Fruit fly (Drosophila melanogaster) whole organism, embryonic: ENCODE results near the gene Root.
A peak's percentile ranks its signal among the peaks of the same experiment; 100 is the strongest.

ENCODE experiments used
- BEAF-32 ChIP-seq: fragments of 200-800 bp; sonication (Bioruptor generic); optimal IDR thresholded peaks from 3 replicates; lab custom pipeline; 2017; ENCODE audit warnings: missing biosample characterization, missing genetic modification characterization, mild to moderate bottlenecking, moderate library complexity, missing genetic modification reagents
- CG1024 ChIP-seq: fragments of 200-800 bp; sonication (Bioruptor generic); IDR thresholded peaks from 2 replicates; pipeline ENCODE4 v1.3.6; 2022; ENCODE audit warnings: missing biosample characterization, missing genetic modification characterization
- CG10321 ChIP-seq: fragments of 200-800 bp; sonication (Bioruptor generic); IDR thresholded peaks from 2 replicates; pipeline ENCODE4 v1.3.6; 2022; ENCODE audit warnings: missing biosample characterization, missing genetic modification characterization
- CG11456 ChIP-seq: fragments of 200-800 bp; sonication (Bioruptor generic); IDR thresholded peaks from 3 replicates; pipeline ENCODE4 v1.3.6; 2022; ENCODE audit warnings: missing biosample characterization, missing genetic modification characterization
- CG11560 ChIP-seq: fragments of 200-800 bp; sonication (Bioruptor generic); IDR thresholded peaks from 3 replicates; pipeline ENCODE4 v1.3.6; 2022; ENCODE audit warnings: missing biosample characterization, missing genetic modification characterization
- CG12219 ChIP-seq: fragments of 200-800 bp; sonication (Bioruptor generic); optimal IDR thresholded peaks from 3 replicates; lab custom pipeline; 2018; ENCODE audit warnings: missing biosample characterization, mild to moderate bottlenecking, missing genetic modification characterization
- CG13287 ChIP-seq: fragments of 200-800 bp; sonication (Bioruptor generic); IDR thresholded peaks from 2 replicates; pipeline ENCODE4 v1.3.6; 2022; ENCODE audit warnings: missing biosample characterization, missing genetic modification characterization; ENCODE audit not compliant: partially characterized antibody
- CG16779 ChIP-seq: fragments of 200-800 bp; sonication (Bioruptor generic); IDR thresholded peaks from 2 replicates; pipeline ENCODE4 v1.3.6; 2022; ENCODE audit warnings: missing biosample characterization, missing genetic modification characterization
- CG17802 ChIP-seq: fragments of 200-800 bp; sonication (Bioruptor generic); optimal IDR thresholded peaks from 2 replicates; lab custom pipeline; 2018; ENCODE audit warnings: missing biosample characterization, mild to moderate bottlenecking, missing genetic modification characterization, moderate library complexity
- CG2129 ChIP-seq: fragments of 200-800 bp; sonication (Bioruptor generic); IDR thresholded peaks from 2 replicates; pipeline ENCODE4 v1.3.6; 2022; ENCODE audit warnings: missing biosample characterization, missing genetic modification characterization; ENCODE audit not compliant: partially characterized antibody
- CG2712 ChIP-seq: fragments of 200-800 bp; optimal IDR thresholded peaks from 3 replicates; lab custom pipeline; 2019; ENCODE audit warnings: missing biosample characterization, mild to moderate bottlenecking, missing genetic modification characterization, moderate library complexity
- CG30020 ChIP-seq: fragments of 200-800 bp; optimal IDR thresholded peaks from 2 replicates; lab custom pipeline; 2019; ENCODE audit warnings: missing biosample characterization, mild to moderate bottlenecking, missing genetic modification characterization, moderate library complexity
- CG4854 ChIP-seq: fragments of 200-800 bp; sonication (Bioruptor generic); optimal IDR thresholded peaks from 2 replicates; lab custom pipeline; 2016; ENCODE audit warnings: missing biosample characterization, missing genetic modification characterization, inconsistent platforms
- CG7357 ChIP-seq: fragments of 200-800 bp; sonication (Bioruptor generic); IDR thresholded peaks from 3 replicates; pipeline ENCODE4 v1.3.6; 2022; ENCODE audit warnings: missing biosample characterization, missing genetic modification characterization
- CG8944 ChIP-seq: fragments of 200-800 bp; sonication (Bioruptor generic); optimal IDR thresholded peaks from 3 replicates; lab custom pipeline; 2016; ENCODE audit warnings: missing biosample characterization, missing genetic modification characterization
- CG9797 ChIP-seq: fragments of 200-800 bp; sonication (Bioruptor generic); optimal IDR thresholded peaks from 3 replicates; lab custom pipeline; 2018; ENCODE audit warnings: missing biosample characterization, mild to moderate bottlenecking, missing genetic modification characterization
- D ChIP-seq, 2 experiments: fragments of 200-800 bp in 1 of 2; fragments of >200 bp in 1 of 2; sonication (Bioruptor generic) in 1 of 2; optimal IDR thresholded peaks; 2 replicates in 1 of 2; 3 replicates in 1 of 2; lab custom pipeline; 2017; ENCODE audit warnings: mild to moderate bottlenecking in 1 of 2, missing biosample characterization in 1 of 2, missing genetic modification characterization in 1 of 2, missing genetic modification reagents in 1 of 2
- D19B ChIP-seq: fragments of 200-800 bp; sonication (Bioruptor generic); optimal IDR thresholded peaks from 2 replicates; lab custom pipeline; 2017; ENCODE audit warnings: missing biosample characterization, mild to moderate bottlenecking, missing genetic modification characterization
- E2f1 ChIP-seq: fragments of 200-800 bp; sonication (Bioruptor generic); IDR thresholded peaks from 2 replicates; pipeline ENCODE4 v1.3.6; 2022; ENCODE audit warnings: missing biosample characterization, missing genetic modification characterization
- Elba2 ChIP-seq: fragments of 200-800 bp; sonication (Bioruptor generic); optimal IDR thresholded peaks from 3 replicates; lab custom pipeline; 2016; ENCODE audit warnings: missing biosample characterization, missing genetic modification characterization
- Hsf ChIP-seq: fragments of 200-800 bp; sonication (Bioruptor generic); optimal IDR thresholded peaks from 3 replicates; lab custom pipeline; 2016; ENCODE audit warnings: missing biosample characterization, missing genetic modification characterization
- Lpt ChIP-seq: fragments of >200 bp; optimal IDR thresholded peaks from 2 replicates; lab custom pipeline; 2018; ENCODE audit warnings: missing biosample characterization, missing genetic modification characterization
- MTF-1 ChIP-seq: fragments of 200-800 bp; sonication (Bioruptor generic); optimal IDR thresholded peaks from 2 replicates; lab custom pipeline; 2018; ENCODE audit warnings: missing biosample characterization, mild to moderate bottlenecking, missing genetic modification characterization, borderline replicate concordance
- Rfx ChIP-seq: fragments of 200-800 bp; sonication (Bioruptor generic); IDR thresholded peaks from 2 replicates; pipeline ENCODE4 v1.3.6; 2022; ENCODE audit warnings: missing biosample characterization, missing genetic modification characterization
- Taf1 ChIP-seq: fragments of 200-800 bp; sonication (Bioruptor generic); IDR thresholded peaks from 2 replicates; pipeline ENCODE4 v1.3.6; 2022; ENCODE audit warnings: missing biosample characterization, missing genetic modification characterization
- Xbp1 ChIP-seq: fragments of 200-800 bp; sonication (Bioruptor generic); optimal IDR thresholded peaks from 3 replicates; lab custom pipeline; 2016; ENCODE audit warnings: missing biosample characterization, mild to moderate bottlenecking, missing genetic modification characterization
- ash1 ChIP-seq: fragments of 200-800 bp; sonication (Bioruptor generic); optimal IDR thresholded peaks from 2 replicates; lab custom pipeline; 2018; ENCODE audit warnings: missing biosample characterization, mild to moderate bottlenecking, missing genetic modification characterization
- bbx ChIP-seq: fragments of 200-800 bp; sonication (Bioruptor generic); IDR thresholded peaks from 2 replicates; pipeline ENCODE4 v1.3.6; 2022; ENCODE audit warnings: missing biosample characterization, missing genetic modification characterization; ENCODE audit not compliant: partially characterized antibody
- danr ChIP-seq: fragments of 200-800 bp; sonication (Bioruptor generic); IDR thresholded peaks from 2 replicates; pipeline ENCODE4 v1.3.6; 2022; ENCODE audit warnings: missing biosample characterization, missing genetic modification characterization
- dmrt99B ChIP-seq: fragments of 200-800 bp; sonication (Bioruptor generic); optimal IDR thresholded peaks from 2 replicates; lab custom pipeline; 2018; ENCODE audit warnings: missing biosample characterization, mild to moderate bottlenecking, missing genetic modification characterization, moderate library complexity
- esg ChIP-seq: fragments of 200-800 bp; sonication (Bioruptor generic); conservative IDR thresholded peaks from 2 replicates; pipeline ENCODE4 v1.3.6; 2022; ENCODE audit warnings: missing biosample characterization, missing genetic modification characterization
- fd3F ChIP-seq: fragments of 200-800 bp; sonication (Bioruptor generic); optimal IDR thresholded peaks from 2 replicates; lab custom pipeline; 2018; ENCODE audit warnings: missing biosample characterization, mild to moderate bottlenecking, missing genetic modification characterization, moderate library complexity
- fd64A ChIP-seq: fragments of 200-800 bp; sonication (Bioruptor generic); optimal IDR thresholded peaks from 3 replicates; lab custom pipeline; 2018; ENCODE audit warnings: missing biosample characterization, mild to moderate bottlenecking, missing genetic modification characterization
- fd96Cb ChIP-seq: fragments of 200-800 bp; sonication (Bioruptor generic); optimal IDR thresholded peaks from 2 replicates; lab custom pipeline; 2018; ENCODE audit warnings: missing biosample characterization, mild to moderate bottlenecking, missing genetic modification characterization, moderate library complexity
- gsb ChIP-seq: fragments of 200-800 bp; sonication (Bioruptor generic); IDR thresholded peaks from 2 replicates; pipeline ENCODE4 v1.3.6; 2022; ENCODE audit warnings: missing biosample characterization, missing genetic modification characterization
- her ChIP-seq: fragments of 200-800 bp; sonication (Bioruptor generic); optimal IDR thresholded peaks from 2 replicates; lab custom pipeline; 2016; ENCODE audit warnings: missing biosample characterization, missing genetic modification characterization
- jumu ChIP-seq: fragments of 200-800 bp; sonication (Bioruptor generic); optimal IDR thresholded peaks from 3 replicates; lab custom pipeline; 2016; ENCODE audit warnings: missing biosample characterization, missing genetic modification characterization
- pan ChIP-seq, 4 experiments: fragments of >200 bp in 3 of 4; fragments of 200-800 bp in 1 of 4; sonication (Bioruptor generic) in 1 of 4; optimal IDR thresholded peaks in 3 of 4; IDR thresholded peaks in 1 of 4; 2 replicates each; pipeline versions ENCODE4 v1.3.6 to Lab custom; 2017 to 2022; ENCODE audit warnings: missing biosample characterization in 2 of 4, missing genetic modification characterization in 2 of 4, mixed read lengths in 1 of 4
- prd ChIP-seq, 3 experiments: fragments of >200 bp in 2 of 3; fragments of 200-800 bp in 1 of 3; sonication (Bioruptor generic) in 1 of 3; optimal IDR thresholded peaks in 2 of 3; IDR thresholded peaks in 1 of 3; 2 replicates in 2 of 3; 3 replicates in 1 of 3; pipeline versions ENCODE4 v1.3.6 to Lab custom; 2017 to 2022; ENCODE audit warnings: missing biosample characterization in 1 of 3, missing genetic modification characterization in 1 of 3
- pros ChIP-seq: fragments of 200-800 bp; sonication (Bioruptor generic); optimal IDR thresholded peaks from 3 replicates; lab custom pipeline; 2019; ENCODE audit warnings: missing biosample characterization, mild to moderate bottlenecking, missing genetic modification characterization, moderate library complexity
- stwl ChIP-seq: fragments of 200-800 bp; sonication (Bioruptor generic); optimal IDR thresholded peaks from 3 replicates; lab custom pipeline; 2018; ENCODE audit warnings: missing biosample characterization, mild to moderate bottlenecking, missing genetic modification characterization, moderate library complexity
- tap ChIP-seq: fragments of 200-800 bp; optimal IDR thresholded peaks from 3 replicates; lab custom pipeline; 2019; ENCODE audit warnings: missing biosample characterization, mild to moderate bottlenecking, missing genetic modification characterization, moderate library complexity
- tio ChIP-seq: fragments of 200-800 bp; sonication (Bioruptor generic); optimal IDR thresholded peaks from 2 replicates; lab custom pipeline; 2017; ENCODE audit warnings: missing biosample characterization, missing genetic modification characterization, inconsistent platforms
- toy ChIP-seq: fragments of 200-800 bp; sonication (Bioruptor generic); IDR thresholded peaks from 2 replicates; pipeline ENCODE4 v1.3.6; 2022; ENCODE audit warnings: missing biosample characterization, missing genetic modification characterization
- vnd ChIP-seq: fragments of 200-800 bp; sonication (Bioruptor generic); IDR thresholded peaks from 3 replicates; pipeline ENCODE4 v1.3.6; 2022; ENCODE audit warnings: missing biosample characterization, missing genetic modification characterization; ENCODE audit not compliant: partially characterized antibody
- zfh2 ChIP-seq: fragments of 200-800 bp; sonication (Bioruptor generic); optimal IDR thresholded peaks from 2 replicates; lab custom pipeline; 2016; ENCODE audit warnings: missing biosample characterization, missing genetic modification characterization

The Root gene

dm6 chr3R:24151924-24152809 lies 39.1 kb downstream of the Root start, which contains the start of the genes p38a and CG6178 (continued):
- no peak for TF ChIP-seq prd (optimal IDR thresholded peaks at IDR 0.05; lab: Kevin White, UChicago)
- TF ChIP-seq prd (GFP tag; IDR thresholded peaks at IDR 0.05; lab: Robert Waterston, UW): peak; percentile 97
- TF ChIP-seq CG4854 (GFP tag; lab: Kevin White, UChicago): peak; percentile 69
- TF ChIP-seq Rfx (GFP tag; lab: Robert Waterston, UW): peak; percentile 98
- TF ChIP-seq CG16779 (GFP tag; lab: Robert Waterston, UW): peak; percentile 79
- peak; percentile 96 for TF ChIP-seq CG11456 (GFP tag; lab: Robert Waterston, UW)
- peak; percentile 77; the same call in 1 of the 2 replicates for TF ChIP-seq CG10321 (GFP tag; lab: Robert Waterston, UW)
- TF ChIP-seq bbx (GFP tag; lab: Robert Waterston, UW): no peak; the same call in 1 of the 2 replicates
- no peak for TF ChIP-seq Lpt (GFP tag; lab: Kevin White, UChicago)
- peak; percentile 36 for TF ChIP-seq CG8944 (GFP tag; lab: Kevin White, UChicago)
- TF ChIP-seq CG7357: peak; percentile 94
- TF ChIP-seq CG1024 (GFP tag; lab: Robert Waterston, UW): peak; percentile 83
- peak; percentile 99 for TF ChIP-seq dmrt99B (tag; lab: Kevin White, UChicago)
- TF ChIP-seq BEAF-32 (GFP tag; lab: Kevin White, UChicago): peak; percentile 15
- peak; percentile 66 for TF ChIP-seq Hsf
- TF ChIP-seq stwl (tag; lab: Kevin White, UChicago): peak; percentile 76
- TF ChIP-seq Elba2 (GFP tag; lab: Kevin White, UChicago): peak; percentile 89
- peak; percentile 48 for TF ChIP-seq ash1 (GFP tag; lab: Kevin White, UChicago)
- peak; percentile 98 for TF ChIP-seq fd96Cb (tag; lab: Kevin White, UChicago)
- TF ChIP-seq fd64A (GFP tag; lab: Kevin White, UChicago): peak; percentile 55
- TF ChIP-seq her (GFP tag; lab: Kevin White, UChicago): no peak
- peak; percentile 45 for TF ChIP-seq jumu (GFP tag; lab: Kevin White, UChicago)
- TF ChIP-seq pan (optimal IDR thresholded peaks at IDR 0.05; lab: Kevin White, UChicago): no peak
- peak in 1 of 2 experiments; percentile 97 for TF ChIP-seq pan (GFP tag; optimal IDR thresholded peaks at IDR 0.05 in 1 of 2, IDR thresholded peaks at IDR 0.05 in 1 of 2)
- peak; percentile 7 for TF ChIP-seq CG9797 (GFP tag; lab: Kevin White, UChicago)
- peak; percentile 94 for TF ChIP-seq D19B (GFP tag; lab: Kevin White, UChicago)
- peak; percentile 82 for TF ChIP-seq toy (GFP tag; lab: Robert Waterston, UW)
- TF ChIP-seq CG2712 (tag; lab: Kevin White, UChicago): peak; percentile 99
- TF ChIP-seq fd3F: peak; percentile 98
- TF ChIP-seq tap (tag; lab: Kevin White, UChicago): peak; percentile 96
- TF ChIP-seq zfh2 (GFP tag; lab: Kevin White, UChicago): peak; percentile 86
- TF ChIP-seq CG13287: no peak
- TF ChIP-seq CG2129 (GFP tag; lab: Robert Waterston, UW): no peak
- TF ChIP-seq E2f1 (GFP tag; lab: Robert Waterston, UW): peak; percentile 97
- TF ChIP-seq CG11560: peak; percentile 96
- TF ChIP-seq Taf1 (GFP tag; lab: Robert Waterston, UW): peak; percentile 88
- TF ChIP-seq CG12219 (GFP tag; lab: Kevin White, UChicago): peak; percentile 84
- TF ChIP-seq MTF-1 (GFP tag; lab: Kevin White, UChicago): peak; percentile 74
- peak; percentile 88 for TF ChIP-seq CG30020 (tag; lab: Kevin White, UChicago)
- TF ChIP-seq vnd (GFP tag; lab: Robert Waterston, UW): no peak
- peak; percentile 76 for TF ChIP-seq CG17802 (tag; lab: Kevin White, UChicago)
- no peak for TF ChIP-seq pros
- TF ChIP-seq D (optimal IDR thresholded peaks at IDR 0.05; lab: Kevin White, UChicago): no peak
- TF ChIP-seq D (GFP tag; optimal IDR thresholded peaks at IDR 0.05; lab: Kevin White, UChicago): peak; percentile 95
- TF ChIP-seq Xbp1 (GFP tag; lab: Kevin White, UChicago): peak; percentile 96
- TF ChIP-seq esg (GFP tag; lab: Robert Waterston, UW): peak; percentile 97
- peak; percentile 94 for TF ChIP-seq danr (GFP tag; lab: Robert Waterston, UW)
- peak; percentile 93 for TF ChIP-seq gsb (GFP tag; lab: Robert Waterston, UW)
- peak; percentile 92 for TF ChIP-seq tio (GFP tag; lab: Kevin White, UChicago)
